Fruit fly (Drosophila melanogaster) whole organism, embryonic: ENCODE data around the gene CG15922.
A peak's percentile ranks its signal among the peaks of the same experiment; 100 is the strongest.

Experiments used
- ATbp ChIP-seq: fragments of 200-800 bp; sonication (Bioruptor generic); optimal IDR thresholded peaks from 2 replicates; lab custom pipeline; 2017; ENCODE audit warnings: missing biosample characterization, mild to moderate bottlenecking, missing genetic modification characterization, missing genetic modification reagents
- Antp ChIP-seq: fragments of 200-800 bp; sonication (Bioruptor generic); optimal IDR thresholded peaks from 3 replicates; lab custom pipeline; 2016; ENCODE audit warnings: missing biosample characterization, missing genetic modification characterization
- CG1024 ChIP-seq: fragments of 200-800 bp; sonication (Bioruptor generic); IDR thresholded peaks from 2 replicates; pipeline ENCODE4 v1.3.6; 2022; ENCODE audit warnings: missing biosample characterization, missing genetic modification characterization
- CG10274 ChIP-seq: fragments of 200-800 bp; sonication (Bioruptor generic); optimal IDR thresholded peaks from 3 replicates; lab custom pipeline; 2017; ENCODE audit warnings: missing biosample characterization, mild to moderate bottlenecking, missing genetic modification characterization
- CG11247 ChIP-seq: fragments of 200-800 bp; sonication (Bioruptor generic); IDR thresholded peaks from 2 replicates; pipeline ENCODE4 v1.3.6; 2022; ENCODE audit warnings: missing biosample characterization, missing genetic modification characterization
- CG12299 ChIP-seq: fragments of 200-800 bp; sonication (Bioruptor generic); optimal IDR thresholded peaks from 2 replicates; lab custom pipeline; 2018; ENCODE audit warnings: missing biosample characterization, mild to moderate bottlenecking, missing genetic modification characterization
- CG13624 ChIP-seq: fragments of 200-800 bp; sonication (Bioruptor generic); optimal IDR thresholded peaks from 2 replicates; lab custom pipeline; 2016; ENCODE audit warnings: missing biosample characterization, missing genetic modification characterization
- CG14965 ChIP-seq: fragments of 200-800 bp; sonication (Bioruptor generic); optimal IDR thresholded peaks from 2 replicates; lab custom pipeline; 2016; ENCODE audit warnings: missing biosample characterization, missing genetic modification characterization, borderline replicate concordance
- CG1529 ChIP-seq: fragments of 200-800 bp; sonication (Bioruptor generic); optimal IDR thresholded peaks from 3 replicates; lab custom pipeline; 2018; ENCODE audit warnings: missing biosample characterization, missing genetic modification characterization
- CG1603 ChIP-seq: fragments of 200-800 bp; sonication (Bioruptor generic); optimal IDR thresholded peaks from 2 replicates; lab custom pipeline; 2019; ENCODE audit warnings: missing biosample characterization, mild to moderate bottlenecking, missing genetic modification characterization, moderate library complexity
- CG16813 ChIP-seq: fragments of 200-800 bp; sonication (Bioruptor generic); IDR thresholded peaks from 3 replicates; pipeline ENCODE4 v1.3.6; 2022; ENCODE audit warnings: missing biosample characterization, missing genetic modification characterization; ENCODE audit not compliant: partially characterized antibody
- CG17385 ChIP-seq: fragments of 200-800 bp; sonication (Bioruptor generic); optimal IDR thresholded peaks from 3 replicates; lab custom pipeline; 2018; ENCODE audit warnings: missing biosample characterization, mild to moderate bottlenecking, missing genetic modification characterization
- CG17802 ChIP-seq: fragments of 200-800 bp; sonication (Bioruptor generic); optimal IDR thresholded peaks from 2 replicates; lab custom pipeline; 2018; ENCODE audit warnings: missing biosample characterization, mild to moderate bottlenecking, missing genetic modification characterization, moderate library complexity
- CG18011 ChIP-seq: fragments of 200-800 bp; sonication (Bioruptor generic); optimal IDR thresholded peaks from 2 replicates; lab custom pipeline; 2017; ENCODE audit warnings: missing biosample characterization, missing genetic modification characterization, mild to moderate bottlenecking, moderate library complexity, missing genotype
- CG32767 ChIP-seq: fragments of 200-800 bp; sonication (Bioruptor generic); IDR thresholded peaks from 2 replicates; pipeline ENCODE4 v1.3.6; 2022; ENCODE audit warnings: missing biosample characterization, missing genetic modification characterization
- CG5180 ChIP-seq: fragments of 200-800 bp; sonication (Bioruptor generic); optimal IDR thresholded peaks from 3 replicates; lab custom pipeline; 2017; ENCODE audit warnings: missing biosample characterization, missing genetic modification characterization, mild to moderate bottlenecking, moderate library complexity, missing genetic modification reagents
- CG6272 ChIP-seq: fragments of 200-800 bp; sonication (Bioruptor generic); IDR thresholded peaks from 2 replicates; pipeline ENCODE4 v1.3.6; 2022; ENCODE audit warnings: missing biosample characterization, missing genetic modification characterization
- CG6654 ChIP-seq: fragments of 200-800 bp; sonication (Bioruptor generic); optimal IDR thresholded peaks from 2 replicates; lab custom pipeline; 2017; ENCODE audit warnings: missing biosample characterization, mild to moderate bottlenecking, missing genetic modification characterization
- CG6765 ChIP-seq: fragments of 200-800 bp; sonication (Bioruptor generic); optimal IDR thresholded peaks from 3 replicates; lab custom pipeline; 2017; ENCODE audit warnings: missing biosample characterization, mild to moderate bottlenecking, missing genetic modification characterization
- CG9876 ChIP-seq: fragments of 200-800 bp; sonication (Bioruptor generic); optimal IDR thresholded peaks from 2 replicates; lab custom pipeline; 2016; ENCODE audit warnings: missing biosample characterization, missing genetic modification characterization
- Dip2 ChIP-seq: fragments of 200-800 bp; sonication (Bioruptor generic); IDR thresholded peaks from 2 replicates; pipeline ENCODE4 v1.3.6; 2022; ENCODE audit warnings: missing biosample characterization, missing genetic modification characterization
- Doc3 ChIP-seq: fragments of 200-800 bp; sonication (Bioruptor generic); IDR thresholded peaks from 3 replicates; pipeline ENCODE4 v1.3.6; 2022; ENCODE audit warnings: missing biosample characterization, missing genetic modification characterization; ENCODE audit not compliant: partially characterized antibody
- Dref ChIP-seq: fragments of 200-800 bp; sonication (Bioruptor generic); IDR thresholded peaks from 2 replicates; pipeline ENCODE4 v1.3.6; 2022; ENCODE audit warnings: missing biosample characterization, missing genetic modification characterization
- E2f2 ChIP-seq: fragments of 200-800 bp; sonication (Bioruptor generic); IDR thresholded peaks from 2 replicates; pipeline ENCODE4 v1.3.6; 2022; ENCODE audit warnings: missing biosample characterization, missing genetic modification characterization
- H2.0 ChIP-seq: fragments of 200-800 bp; sonication (Bioruptor generic); IDR thresholded peaks from 2 replicates; pipeline ENCODE4 v1.3.6; 2022; ENCODE audit warnings: missing biosample characterization, missing genetic modification characterization
- HLH54F ChIP-seq: fragments of 200-800 bp; sonication (Bioruptor generic); optimal IDR thresholded peaks from 3 replicates; lab custom pipeline; 2016; ENCODE audit warnings: missing biosample characterization, missing genetic modification characterization
- HmgZ ChIP-seq: fragments of 200-800 bp; sonication (Bioruptor generic); optimal IDR thresholded peaks from 2 replicates; lab custom pipeline; 2018; ENCODE audit warnings: missing biosample characterization, mild to moderate bottlenecking, missing genetic modification characterization
- Hr39 ChIP-seq: fragments of >200 bp; optimal IDR thresholded peaks from 2 replicates; lab custom pipeline; 2017
- Hsf ChIP-seq: fragments of 200-800 bp; sonication (Bioruptor generic); optimal IDR thresholded peaks from 3 replicates; lab custom pipeline; 2016; ENCODE audit warnings: missing biosample characterization, missing genetic modification characterization
- NFAT ChIP-seq: fragments of 200-800 bp; sonication (Bioruptor generic); IDR thresholded peaks from 2 replicates; pipeline ENCODE4 v1.3.6; 2022; ENCODE audit warnings: missing biosample characterization, missing genetic modification characterization
- Rx ChIP-seq: fragments of 200-800 bp; sonication (Bioruptor generic); IDR thresholded peaks from 2 replicates; pipeline ENCODE4 v1.3.6; 2022; ENCODE audit warnings: missing biosample characterization, missing genetic modification characterization
- Scr ChIP-seq: fragments of 200-800 bp; sonication (Bioruptor generic); IDR thresholded peaks from 2 replicates; pipeline ENCODE4 v1.3.6; 2022; ENCODE audit warnings: missing biosample characterization, missing genetic modification characterization; ENCODE audit not compliant: partially characterized antibody
- aop ChIP-seq: fragments of 200-800 bp; sonication (Bioruptor generic); IDR thresholded peaks from 2 replicates; pipeline ENCODE4 v1.3.6; 2022; ENCODE audit warnings: missing biosample characterization, missing genetic modification characterization
- bowl ChIP-seq: fragments of 200-800 bp; sonication (Bioruptor generic); IDR thresholded peaks from 2 replicates; pipeline ENCODE4 v1.3.6; 2022; ENCODE audit warnings: missing biosample characterization, missing genetic modification characterization
- cg ChIP-seq: fragments of 200-800 bp; sonication (Bioruptor generic); optimal IDR thresholded peaks from 3 replicates; lab custom pipeline; 2019; ENCODE audit warnings: missing biosample characterization, mild to moderate bottlenecking, missing genetic modification characterization, moderate library complexity
- crc ChIP-seq: fragments of 200-800 bp; sonication (Bioruptor generic); optimal IDR thresholded peaks from 2 replicates; lab custom pipeline; 2016; ENCODE audit warnings: missing biosample characterization, missing genetic modification characterization
- croc ChIP-seq: fragments of 200-800 bp; sonication (Bioruptor generic); conservative IDR thresholded peaks from 3 replicates; pipeline ENCODE4 v1.3.6; 2022; ENCODE audit warnings: missing biosample characterization, missing genetic modification characterization
- fd3F ChIP-seq: fragments of 200-800 bp; sonication (Bioruptor generic); optimal IDR thresholded peaks from 2 replicates; lab custom pipeline; 2018; ENCODE audit warnings: missing biosample characterization, mild to moderate bottlenecking, missing genetic modification characterization, moderate library complexity
- inv ChIP-seq: fragments of 200-800 bp; sonication (Bioruptor generic); IDR thresholded peaks from 2 replicates; pipeline ENCODE4 v1.3.6; 2022; ENCODE audit warnings: missing biosample characterization, missing genetic modification characterization; ENCODE audit not compliant: partially characterized antibody
- jing ChIP-seq: fragments of 200-800 bp; sonication (Bioruptor generic); optimal IDR thresholded peaks from 2 replicates; lab custom pipeline; 2018; ENCODE audit warnings: missing biosample characterization, mild to moderate bottlenecking, missing genetic modification characterization
- kay ChIP-seq: fragments of 200-800 bp; sonication (Bioruptor generic); optimal IDR thresholded peaks from 2 replicates; lab custom pipeline; 2016; ENCODE audit warnings: missing biosample characterization, missing genetic modification characterization
- lab ChIP-seq: fragments of 200-800 bp; sonication (Bioruptor generic); optimal IDR thresholded peaks from 3 replicates; lab custom pipeline; 2017; ENCODE audit warnings: missing biosample characterization, missing genetic modification characterization, mild to moderate bottlenecking, moderate library complexity, missing genetic modification reagents
- lmd ChIP-seq: fragments of 200-800 bp; sonication (Bioruptor generic); IDR thresholded peaks from 2 replicates; pipeline ENCODE4 v1.3.6; 2022; ENCODE audit warnings: missing biosample characterization, missing genetic modification characterization
- mirr ChIP-seq: fragments of 200-800 bp; sonication (Bioruptor generic); optimal IDR thresholded peaks from 3 replicates; lab custom pipeline; 2018; ENCODE audit warnings: missing biosample characterization, mild to moderate bottlenecking, missing genetic modification characterization
- prd ChIP-seq, 3 experiments: fragments of >200 bp in 2 of 3; fragments of 200-800 bp in 1 of 3; sonication (Bioruptor generic) in 1 of 3; optimal IDR thresholded peaks in 2 of 3; IDR thresholded peaks in 1 of 3; 2 replicates in 2 of 3; 3 replicates in 1 of 3; pipeline versions ENCODE4 v1.3.6 to Lab custom; 2017 to 2022; ENCODE audit warnings: missing biosample characterization in 1 of 3, missing genetic modification characterization in 1 of 3
- schlank ChIP-seq: fragments of 200-800 bp; sonication (Bioruptor generic); optimal IDR thresholded peaks from 2 replicates; lab custom pipeline; 2018; ENCODE audit warnings: missing biosample characterization, mild to moderate bottlenecking, missing genetic modification characterization
- slp2 ChIP-seq: fragments of 200-800 bp; sonication (Bioruptor generic); optimal IDR thresholded peaks from 2 replicates; lab custom pipeline; 2016; ENCODE audit warnings: missing biosample characterization, missing genetic modification characterization
- sqz ChIP-seq: fragments of 200-800 bp; sonication (Bioruptor generic); optimal IDR thresholded peaks from 3 replicates; lab custom pipeline; 2018; ENCODE audit warnings: missing biosample characterization, mild to moderate bottlenecking, missing genetic modification characterization
- unc-4 ChIP-seq: fragments of 200-800 bp; sonication (Bioruptor generic); IDR thresholded peaks from 2 replicates; pipeline ENCODE4 v1.3.6; 2022; ENCODE audit warnings: missing biosample characterization, missing genetic modification characterization; ENCODE audit not compliant: partially characterized antibody
- vfl ChIP-seq: fragments of 200-800 bp; sonication (Bioruptor generic); optimal IDR thresholded peaks from 2 replicates; lab custom pipeline; 2016; ENCODE audit warnings: missing biosample characterization, missing genetic modification characterization
- wor ChIP-seq: fragments of 200-800 bp; sonication (Bioruptor generic); IDR thresholded peaks from 2 replicates; pipeline ENCODE4 v1.3.6; 2022; ENCODE audit warnings: missing biosample characterization, missing genetic modification characterization
- zf30C ChIP-seq: fragments of 200-800 bp; sonication (Bioruptor generic); optimal IDR thresholded peaks from 3 replicates; lab custom pipeline; 2018; ENCODE audit warnings: missing biosample characterization, mild to moderate bottlenecking, missing genetic modification characterization

Gene CG15922

dm6 chr3R:20585566-20585965 is 25.5 kb upstream of the CG15922 start, which contains the start of gene CG16953 (continued):
- TF ChIP-seq Antp (GFP tag; lab: Kevin White, UChicago) (no peak), Dref (no peak), Scr (GFP tag; lab: Robert Waterston, UW) (no peak), HmgZ (tag; lab: Kevin White, UChicago) (peak; percentile 35), zf30C (no peak), CG6654 (GFP tag; lab: Kevin White, UChicago) (no peak), CG6272 (GFP tag; lab: Robert Waterston, UW) (no peak), CG9876 (GFP tag; lab: Kevin White, UChicago) (no peak), E2f2 (GFP tag; lab: Robert Waterston, UW) (peak; percentile 92), prd (optimal IDR thresholded peaks at IDR 0.05; lab: Kevin White, UChicago) (no peak), prd (GFP tag; IDR thresholded peaks at IDR 0.05; lab: Robert Waterston, UW) (no peak), ATbp (GFP tag; lab: Kevin White, UChicago) (no peak), unc-4 (GFP tag; lab: Robert Waterston, UW) (0 out of 2 replicates have a peak, but pooled peaks have one; percentile 19), mirr (no peak), CG32767 (GFP tag; lab: Robert Waterston, UW) (no peak), wor (GFP tag; lab: Robert Waterston, UW) (no peak), Hsf (GFP tag; lab: Kevin White, UChicago) (no peak), jing (GFP tag; lab: Kevin White, UChicago) (no peak), CG14965 (GFP tag; lab: Kevin White, UChicago) (no peak), sqz (GFP tag; lab: Kevin White, UChicago) (no peak), cg (GFP tag; lab: Kevin White, UChicago) (peak; percentile 2), lab (GFP tag; lab: Kevin White, UChicago) (no peak), CG1529 (GFP tag; lab: Kevin White, UChicago) (no peak), CG17385 (GFP tag; lab: Kevin White, UChicago) (no peak), Doc3 (GFP tag; lab: Robert Waterston, UW) (no peak), HLH54F (GFP tag; lab: Kevin White, UChicago) (no peak), CG16813 (GFP tag; lab: Robert Waterston, UW) (no peak), kay (GFP tag; lab: Kevin White, UChicago) (no peak), CG13624 (GFP tag; lab: Kevin White, UChicago) (peak; percentile 41), CG12299 (no peak), CG11247 (GFP tag; lab: Robert Waterston, UW) (no peak), CG10274 (no peak), bowl (GFP tag; lab: Robert Waterston, UW) (no peak), croc (GFP tag; lab: Robert Waterston, UW) (no peak), schlank (tag; lab: Kevin White, UChicago) (no peak), Dip2 (GFP tag; lab: Robert Waterston, UW) (no peak), aop (no peak), Rx (GFP tag; lab: Robert Waterston, UW) (no peak), lmd (GFP tag; lab: Robert Waterston, UW) (no peak), inv (GFP tag; lab: Robert Waterston, UW) (no peak), slp2 (GFP tag; lab: Kevin White, UChicago) (no peak), CG1024 (GFP tag; lab: Robert Waterston, UW) (no peak), CG6765 (GFP tag; lab: Kevin White, UChicago) (no peak), fd3F (GFP tag; lab: Kevin White, UChicago) (no peak), CG17802 (tag; lab: Kevin White, UChicago) (no peak), Hr39 (lab: Kevin White, UChicago) (no peak), H2.0 (GFP tag; lab: Robert Waterston, UW) (no peak), crc (GFP tag; lab: Kevin White, UChicago) (no peak), CG1603 (peak; percentile 37), NFAT (GFP tag; lab: Robert Waterston, UW) (no peak), CG18011 (GFP tag; lab: Kevin White, UChicago) (no peak), vfl (GFP tag; lab: Kevin White, UChicago) (no peak), CG5180 (GFP tag; lab: Kevin White, UChicago) (no peak)
